Worm (Caenorhabditis elegans): ENCODE results near the gene srw-130.

- TF ChIP-seq blmp-1 (tag; optimal IDR thresholded peaks at IDR 0.05; ENCODE audit: insufficient read depth) (no peak), lin-13 (GFP tag; optimal IDR thresholded peaks at IDR 0.05) (no peak), lin-39 (tag; optimal IDR thresholded peaks at IDR 0.05) (no peak), dmd-4 (tag; optimal IDR thresholded peaks at IDR 0.05) (no peak), sem-4 (tag; optimal IDR thresholded peaks at IDR 0.05) (no peak), lsy-2 (tag; optimal IDR thresholded peaks at IDR 0.05) (no peak), C34F6.9 (tag; optimal IDR thresholded peaks at IDR 0.05) (no peak), ama-1 (optimal IDR thresholded peaks at IDR 0.05) (no peak), ZK546.5 (tag; optimal IDR thresholded peaks at IDR 0.05) (no peak), snpc-4 (tag; optimal IDR thresholded peaks at IDR 0.05) (no peak), mdl-1 (tag; optimal IDR thresholded peaks at IDR 0.05) (no peak), unc-39 (tag; optimal IDR thresholded peaks at IDR 0.05) (no peak), zag-1 (tag; optimal IDR thresholded peaks at IDR 0.05) (no peak), ceh-82 (tag; optimal IDR thresholded peaks at IDR 0.05) (no peak)
Observed at ce11 chrV:3552740-3553469, 4.2 kb upstream of the srw-130 start, which contains the start of gene T24A6.20.

All from whole organism, L2 larva.